Worm (Caenorhabditis elegans): Measurements from ENCODE around the gene ZK897.10.

DNA sequence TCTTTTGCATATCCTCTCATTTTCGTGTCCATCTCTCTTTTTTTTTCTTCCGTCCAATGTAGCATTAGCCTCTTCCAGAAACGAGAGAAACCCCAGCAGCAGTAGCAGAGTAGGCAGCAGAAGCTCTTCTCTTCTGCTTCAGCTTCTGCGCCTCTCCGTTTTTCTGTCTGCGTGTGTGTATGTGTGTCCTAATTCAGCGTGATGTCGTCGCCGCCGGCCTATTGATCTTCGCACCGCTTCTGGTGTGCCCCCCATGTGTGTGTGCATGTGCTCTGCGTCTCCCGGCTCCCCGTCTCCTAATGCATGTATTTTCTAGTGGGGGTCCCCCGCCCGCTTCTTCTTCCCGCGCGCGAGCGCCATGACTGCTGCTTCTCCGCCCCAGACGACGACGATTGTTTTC lies 6.3 kb downstream of the ZK897.10 start:
- no peak for TF ChIP-seq snpc-4 (tag; optimal IDR thresholded peaks at IDR 0.05)
- TF ChIP-seq unc-120 (tag; optimal IDR thresholded peaks at IDR 0.05; ENCODE audit: poor library complexity, severe bottlenecking) = no peak
- TF ChIP-seq bed-3 (GFP tag; optimal IDR thresholded peaks at IDR 0.05) = no peak
- TF ChIP-seq unc-62 (GFP tag; optimal IDR thresholded peaks at IDR 0.05) = no peak
- TF ChIP-seq lin-13 (tag; optimal IDR thresholded peaks at IDR 0.05) = no peak
- TF ChIP-seq lsy-2 (tag; optimal IDR thresholded peaks at IDR 0.05) = peak; percentile 3
- no peak for TF ChIP-seq tbx-8 (GFP tag; optimal IDR thresholded peaks at IDR 0.05)
- TF ChIP-seq elt-1 (tag; optimal IDR thresholded peaks at IDR 0.05; ENCODE audit: borderline replicate concordance, insufficient read depth) = no peak
- no peak for TF ChIP-seq mep-1 (tag; optimal IDR thresholded peaks at IDR 0.05)
- no peak for TF ChIP-seq nhr-237 (tag; optimal IDR thresholded peaks at IDR 0.05)
- no peak for TF ChIP-seq mab-5 (tag; optimal IDR thresholded peaks at IDR 0.05)
- no peak for TF ChIP-seq ztf-11 (tag; optimal IDR thresholded peaks at IDR 0.05)
- TF ChIP-seq sptf-1 (tag; optimal IDR thresholded peaks at IDR 0.05) = peak; percentile 45
- TF ChIP-seq nhr-12 (tag; optimal IDR thresholded peaks at IDR 0.05) = no peak

Measured in whole organism, mixed stage, embryonic.